Fruit fly (Drosophila melanogaster) whole organism, wandering third instar larva: ENCODE measurements around the gene CG9547.
A peak's percentile ranks its signal among the peaks of the same experiment; 100 is the strongest.

Experiments
- Abd-B ChIP-seq: fragments of >200 bp; optimal IDR thresholded peaks from 2 replicates; lab custom pipeline; 2017; ENCODE audit warnings: missing biosample characterization, missing genetic modification characterization
- CG32264 ChIP-seq: fragments of 200-800 bp; sonication (Bioruptor generic); optimal IDR thresholded peaks from 2 replicates; lab custom pipeline; 2016; ENCODE audit warnings: missing biosample characterization, missing genetic modification characterization
- Dfd ChIP-seq: fragments of >200 bp; optimal IDR thresholded peaks from 2 replicates; lab custom pipeline; 2017; ENCODE audit warnings: missing biosample characterization, missing genetic modification characterization
- Dif ChIP-seq: fragments of 200-275, 200-300 bp; sonication (Bioruptor generic); optimal IDR thresholded peaks from 2 replicates; lab custom pipeline; 2018; ENCODE audit warnings: missing biosample characterization, missing genetic modification characterization; ENCODE audit not compliant: partially characterized antibody
- GATAd ChIP-seq: sonication (Bioruptor generic); optimal IDR thresholded peaks from 2 replicates; lab custom pipeline; 2016; ENCODE audit warnings: missing biosample characterization, missing genetic modification characterization
- HLH106 ChIP-seq: fragments of 200-800 bp; optimal IDR thresholded peaks from 3 replicates; lab custom pipeline; 2019; ENCODE audit warnings: missing biosample characterization, mild to moderate bottlenecking, missing genetic modification characterization, moderate library complexity
- Hnf4 ChIP-seq: fragments of 200-800 bp; sonication (Bioruptor generic); optimal IDR thresholded peaks from 2 replicates; lab custom pipeline; 2016; ENCODE audit warnings: missing biosample characterization, mild to moderate bottlenecking, missing genetic modification characterization
- Hr78 ChIP-seq: fragments of >200 bp; optimal IDR thresholded peaks from 2 replicates; lab custom pipeline; 2017; ENCODE audit warnings: missing biosample characterization, missing genetic modification characterization
- Hr83 ChIP-seq: fragments of 200-300 bp; sonication (Bioruptor generic); optimal IDR thresholded peaks from 2 replicates; lab custom pipeline; 2016; ENCODE audit warnings: missing biosample characterization, mild to moderate bottlenecking, missing genetic modification characterization, moderate library complexity; ENCODE audit not compliant: poor library complexity, severe bottlenecking
- Jra ChIP-seq: sonication (Bioruptor generic); optimal IDR thresholded peaks from 2 replicates; lab custom pipeline; 2016; ENCODE audit warnings: missing biosample characterization, missing genetic modification characterization
- Mio ChIP-seq: sonication (Bioruptor generic); optimal IDR thresholded peaks from 2 replicates; lab custom pipeline; 2016; ENCODE audit warnings: missing biosample characterization, missing genetic modification characterization
- Myc ChIP-seq: fragments of >200 bp; optimal IDR thresholded peaks from 2 replicates; lab custom pipeline; 2017
- N ChIP-seq: fragments of >200 bp; optimal IDR thresholded peaks from 2 replicates; lab custom pipeline; 2018; ENCODE audit warnings: missing biosample characterization, missing external identifiers, missing genetic modification characterization
- OdsH ChIP-seq: fragments of 200-800 bp; sonication (Bioruptor generic); optimal IDR thresholded peaks from 2 replicates; lab custom pipeline; 2016; ENCODE audit warnings: missing biosample characterization, mild to moderate bottlenecking, missing genetic modification characterization
- Sp1 ChIP-seq: fragments of 200-800 bp; sonication (Bioruptor generic); optimal IDR thresholded peaks from 3 replicates; lab custom pipeline; 2019; ENCODE audit warnings: missing biosample characterization, mild to moderate bottlenecking, missing genetic modification characterization, moderate library complexity
- Vsx2 ChIP-seq: fragments of 200-300, 225-300 bp; sonication (Bioruptor generic); optimal IDR thresholded peaks from 2 replicates; lab custom pipeline; 2018; ENCODE audit warnings: missing biosample characterization, missing genetic modification characterization; ENCODE audit not compliant: partially characterized antibody
- brk ChIP-seq: fragments of 200-800 bp; sonication (Bioruptor generic); optimal IDR thresholded peaks from 2 replicates; lab custom pipeline; 2016; ENCODE audit warnings: missing biosample characterization, mild to moderate bottlenecking, missing genetic modification characterization
- dl ChIP-seq, 2 experiments: fragments of 175-275, 200-275 bp in 1 of 2; fragments of 200-275 bp in 1 of 2; sonication (Bioruptor generic); optimal IDR thresholded peaks; lab custom pipeline; 2018; ENCODE audit warnings: mild to moderate bottlenecking in 2 of 2, missing biosample characterization in 2 of 2, missing genetic modification characterization in 2 of 2, moderate library complexity in 2 of 2; ENCODE audit not compliant: partially characterized antibody in 2 of 2, insufficient read depth in 1 of 2
- dmrt93B ChIP-seq: fragments of 200-800 bp; sonication (Bioruptor generic); optimal IDR thresholded peaks from 2 replicates; lab custom pipeline; 2018; ENCODE audit warnings: missing biosample characterization, mild to moderate bottlenecking, missing genetic modification characterization
- foxo ChIP-seq, 2 experiments: fragments of 200-800 bp; sonication (Bioruptor generic); optimal IDR thresholded peaks; 2 replicates in 1 of 2; 3 replicates in 1 of 2; lab custom pipeline; 2016 to 2017; ENCODE audit warnings: missing biosample characterization in 2 of 2, missing genetic modification characterization in 2 of 2
- fru ChIP-seq: fragments of 200-800 bp; sonication (Bioruptor generic); optimal IDR thresholded peaks from 3 replicates; lab custom pipeline; 2016; ENCODE audit warnings: missing biosample characterization, mild to moderate bottlenecking, missing genetic modification characterization
- h ChIP-seq: fragments of 200-800 bp; sonication (Bioruptor generic); optimal IDR thresholded peaks from 3 replicates; lab custom pipeline; 2016; ENCODE audit warnings: missing biosample characterization, mild to moderate bottlenecking, missing genetic modification characterization
- lola ChIP-seq: fragments of >200 bp; optimal IDR thresholded peaks from 2 replicates; lab custom pipeline; 2017; ENCODE audit warnings: missing biosample characterization, missing genetic modification characterization
- pan ChIP-seq: fragments of >200 bp; optimal IDR thresholded peaks from 2 replicates; lab custom pipeline; 2017
- psq ChIP-seq: fragments of 200-800 bp; sonication (Bioruptor generic); optimal IDR thresholded peaks from 3 replicates; lab custom pipeline; 2017; ENCODE audit warnings: missing biosample characterization, mild to moderate bottlenecking, missing genetic modification characterization, moderate library complexity
- rgr ChIP-seq: fragments of 200-800 bp; sonication (Bioruptor generic); optimal IDR thresholded peaks from 3 replicates; lab custom pipeline; 2016; ENCODE audit warnings: missing biosample characterization, mild to moderate bottlenecking, missing genetic modification characterization
- sage ChIP-seq: fragments of 200-800 bp; sonication (Bioruptor generic); optimal IDR thresholded peaks from 2 replicates; lab custom pipeline; 2016; ENCODE audit warnings: missing biosample characterization, mild to moderate bottlenecking, missing genetic modification characterization
- sv ChIP-seq: fragments of 200-800 bp; sonication (Bioruptor generic); optimal IDR thresholded peaks from 3 replicates; lab custom pipeline; 2016; ENCODE audit warnings: missing biosample characterization, missing genetic modification characterization
- usp ChIP-seq: fragments of >200 bp; optimal IDR thresholded peaks from 2 replicates; lab custom pipeline; 2017; ENCODE audit warnings: missing biosample characterization, missing genetic modification characterization
- woc ChIP-seq: sonication (Bioruptor generic); optimal IDR thresholded peaks from 2 replicates; lab custom pipeline; 2016; ENCODE audit warnings: missing biosample characterization, mild to moderate bottlenecking, missing genetic modification characterization

The CG9547 gene

DNA sequence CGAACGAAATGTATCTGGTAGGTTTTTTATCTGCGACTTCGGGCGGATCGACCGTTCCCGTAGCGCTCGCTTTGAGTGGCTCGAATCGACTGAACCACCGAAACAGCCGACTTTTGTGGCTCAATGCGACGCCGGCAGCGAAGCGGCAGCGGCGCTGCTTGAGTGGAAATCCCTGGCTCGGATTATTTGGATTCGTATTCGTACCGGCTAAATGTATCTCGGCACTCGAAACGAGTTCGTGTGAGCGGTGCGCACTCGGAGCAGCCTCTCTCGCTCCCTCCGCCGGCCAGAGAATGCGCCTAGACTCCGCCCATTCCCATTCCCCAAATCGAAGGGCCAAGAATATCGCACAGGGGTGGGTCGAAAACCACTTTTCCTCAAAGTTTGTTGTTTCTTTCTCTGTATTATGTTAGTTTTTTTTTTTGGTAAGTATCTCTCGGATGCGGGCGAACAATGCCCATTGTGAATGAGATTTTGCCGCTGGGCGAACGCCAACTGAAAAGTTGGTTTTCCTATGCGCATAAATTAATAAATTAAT, 41.8 kb upstream of the CG9547 start:
- TF ChIP-seq dl (GFP tag; optimal IDR thresholded peaks at IDR 0.05; lab: Kevin White, UChicago; ENCODE audit: insufficient read depth in 1 of 2, partially characterized antibody in 2 of 2), result peak in 1 of 2 experiments; percentile 20
- TF ChIP-seq Dif, result peak; percentile 85
- peak; percentile 67 for TF ChIP-seq Vsx2 (GFP tag; lab: Kevin White, UChicago)
- peak; percentile 32 for TF ChIP-seq Hr83 (GFP tag; lab: Kevin White, UChicago)
- TF ChIP-seq Abd-B, result no peak

DNA sequence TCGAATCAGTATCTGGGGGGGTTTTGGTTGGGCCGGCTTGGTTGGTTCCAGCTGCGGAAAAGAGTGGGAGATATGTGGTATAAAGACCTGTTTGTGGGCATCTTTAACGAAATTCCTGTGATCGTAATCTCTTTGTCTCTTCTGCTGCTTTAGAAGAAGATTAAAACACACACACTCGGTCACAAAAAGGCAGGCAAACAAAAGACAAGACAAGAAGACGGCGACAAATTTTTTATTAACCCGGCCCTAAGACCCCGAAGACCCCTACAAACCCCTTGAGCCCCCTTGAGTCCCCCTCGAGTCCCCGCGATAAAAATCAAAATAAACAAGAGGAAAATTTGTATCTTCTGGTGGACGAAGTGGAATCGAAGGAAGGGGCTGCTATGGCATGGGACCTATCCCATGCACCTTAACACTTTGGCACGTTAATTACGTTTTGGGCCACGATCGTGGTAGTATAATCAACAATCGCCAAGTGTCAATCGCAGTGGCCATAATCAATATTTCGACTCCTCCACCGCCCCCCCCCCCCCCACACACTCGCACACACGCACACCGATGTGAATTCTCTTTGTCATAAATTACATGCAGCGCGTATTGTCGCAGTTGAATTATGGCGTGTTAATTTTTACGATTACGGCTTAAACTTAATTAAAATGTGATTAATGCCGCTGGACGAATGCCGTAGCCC, 39.9 kb upstream of the CG9547 start:
- no peak for TF ChIP-seq lola (GFP tag; lab: Kevin White, UChicago)
- TF ChIP-seq h (GFP tag; lab: Kevin White, UChicago), result no peak
- TF ChIP-seq Dfd (GFP tag; lab: Kevin White, UChicago), result peak; percentile 84
- TF ChIP-seq Jra (GFP tag; lab: Kevin White, UChicago), result no peak
- no peak for TF ChIP-seq Sp1 (GFP tag; lab: Kevin White, UChicago)

dm6 chr2L:6533719-6534118, 39.4 kb upstream of the CG9547 start:
- no peak for TF ChIP-seq Dif

DNA sequence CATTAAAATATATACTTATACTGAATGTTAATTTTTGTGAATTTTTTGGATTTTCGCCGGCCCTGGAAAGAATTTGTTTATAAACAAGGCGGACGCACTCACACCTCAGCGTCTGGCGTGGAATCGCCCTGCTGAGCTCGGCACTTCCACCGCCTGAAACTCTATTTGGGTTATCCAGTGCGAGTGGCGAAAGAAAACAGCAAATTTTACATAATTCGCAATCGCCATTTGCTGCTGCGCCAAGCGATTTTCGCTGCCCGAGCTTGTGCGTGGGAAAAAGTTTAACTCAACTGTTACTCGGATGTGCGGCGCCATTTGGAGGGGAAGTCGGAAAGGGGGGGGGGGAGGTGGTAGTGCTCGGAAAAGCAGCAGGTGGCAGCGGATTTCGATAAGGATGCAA, 38.6 kb upstream of the CG9547 start:
- TF ChIP-seq Sp1 (GFP tag; lab: Kevin White, UChicago) (no peak), fru (GFP tag; lab: Kevin White, UChicago) (no peak), dmrt93B (GFP tag; lab: Kevin White, UChicago) (no peak), Hnf4 (GFP tag; lab: Kevin White, UChicago) (no peak), usp (no peak), Dfd (GFP tag; lab: Kevin White, UChicago) (no peak), N (GFP tag; lab: Kevin White, UChicago) (no peak), CG32264 (GFP tag; lab: Kevin White, UChicago) (no peak), brk (GFP tag; lab: Kevin White, UChicago) (no peak), HLH106 (tag; lab: Kevin White, UChicago) (no peak), dl (GFP tag; optimal IDR thresholded peaks at IDR 0.05; lab: Kevin White, UChicago; ENCODE audit: insufficient read depth in 1 of 2, partially characterized antibody in 2 of 2) (no peak)
- TF ChIP-seq, all 38 proteins: peak for 0

dm6 chr2L:6531985-6532699, 37.8 kb upstream of the CG9547 start:
- no peak for TF ChIP-seq HLH106 (tag; lab: Kevin White, UChicago)
- no peak for TF ChIP-seq foxo (GFP tag; optimal IDR thresholded peaks at IDR 0.05; lab: Kevin White, UChicago)
- TF ChIP-seq lola (GFP tag; lab: Kevin White, UChicago), result no peak
- TF ChIP-seq usp, result no peak
- TF ChIP-seq sage (GFP tag; lab: Kevin White, UChicago), result no peak
- no peak for TF ChIP-seq psq (GFP tag; lab: Kevin White, UChicago)
- no peak for TF ChIP-seq sv (GFP tag; lab: Kevin White, UChicago)
- TF ChIP-seq woc (GFP tag; lab: Kevin White, UChicago), result no peak
- TF ChIP-seq Myc (lab: Kevin White, UChicago), result no peak
- no peak for TF ChIP-seq Dif

- no peak for TF ChIP-seq Sp1 (GFP tag; lab: Kevin White, UChicago)
- no peak for TF ChIP-seq dmrt93B (GFP tag; lab: Kevin White, UChicago)
- TF ChIP-seq Hr83 (GFP tag; lab: Kevin White, UChicago), result no peak
- no peak for TF ChIP-seq HLH106 (tag; lab: Kevin White, UChicago)
- TF ChIP-seq Dfd (GFP tag; lab: Kevin White, UChicago), result no peak
- no peak for TF ChIP-seq Mio (GFP tag; lab: Kevin White, UChicago)
- TF ChIP-seq Hr78, result no peak
- no peak for TF ChIP-seq OdsH (GFP tag; lab: Kevin White, UChicago)
- TF ChIP-seq GATAd (GFP tag; lab: Kevin White, UChicago), result no peak
- TF ChIP-seq lola (GFP tag; lab: Kevin White, UChicago), result no peak
- TF ChIP-seq pan, result no peak
- no peak for TF ChIP-seq Hnf4 (GFP tag; lab: Kevin White, UChicago)
- TF ChIP-seq rgr (GFP tag; lab: Kevin White, UChicago), result no peak
- TF ChIP-seq Vsx2 (GFP tag; lab: Kevin White, UChicago), result no peak
- TF ChIP-seq sv (GFP tag; lab: Kevin White, UChicago), result no peak
- TF ChIP-seq N (GFP tag; lab: Kevin White, UChicago), result no peak
- TF ChIP-seq sage (GFP tag; lab: Kevin White, UChicago), result no peak
- TF ChIP-seq, all 38 proteins: peak for 0
These were observed 36.7 kb upstream of the CG9547 start for dm6 chr2L:6530952-6531512.
